Worm (Caenorhabditis elegans) whole organism, L4 larva: ENCODE results near the gene K02E10.6.

Experiments used
- D1046.2 ChIP-seq: fragments of 200-800 bp; sonication (Bioruptor generic); IDR thresholded peaks from 2 replicates; pipeline ENCODE4 v1.3.6; 2022; ENCODE audit warnings: missing genetic modification characterization, missing compliant biosample characterization
- F26F4.8 ChIP-seq: fragments of 200-800 bp; sonication (Bioruptor generic); conservative IDR thresholded peaks from 2 replicates; pipeline ENCODE4 v1.3.6; 2022; ENCODE audit warnings: missing genetic modification characterization, missing compliant biosample characterization
- F37D6.2 ChIP-seq: sonication (generic microtip); optimal IDR thresholded peaks from 2 replicates; lab custom pipeline; 2016; ENCODE audit warnings: mild to moderate bottlenecking, missing genetic modification characterization, missing compliant biosample characterization
- F49E8.2 ChIP-seq: sonication (generic microtip); optimal IDR thresholded peaks from 2 replicates; lab custom pipeline; 2016; ENCODE audit warnings: missing compliant biosample characterization, mild to moderate bottlenecking, missing genetic modification characterization, borderline replicate concordance
- R02D3.7 ChIP-seq: fragments of 150-350 bp; sonication (generic microtip); optimal IDR thresholded peaks from 3 replicates; lab custom pipeline; 2014; ENCODE audit warnings: missing biosample characterization, missing genetic modification characterization
- ZK546.5 ChIP-seq, 2 experiments: sonication (generic microtip); optimal IDR thresholded peaks; 2 replicates each; lab custom pipeline; 2017; ENCODE audit warnings: missing biosample characterization in 2 of 2, missing genetic modification characterization in 2 of 2
- aha-1 ChIP-seq: fragments of 150-350 bp; peaks from one replicate; lab custom pipeline; 2014; ENCODE audit warnings: missing biosample characterization, missing genetic modification characterization
- aly-2 ChIP-seq: sonication (generic microtip); optimal IDR thresholded peaks from 2 replicates; lab custom pipeline; 2018; ENCODE audit warnings: missing biosample characterization, missing genetic modification characterization
- ama-1 ChIP-seq: fragments of 150-350 bp; optimal IDR thresholded peaks from 2 replicates; lab custom pipeline; 2014; ENCODE audit warnings: inconsistent platforms, mixed read lengths
- ceh-28 ChIP-seq: fragments of 150-350 bp; optimal IDR thresholded peaks from 2 replicates; lab custom pipeline; 2014; ENCODE audit warnings: missing biosample characterization, missing genetic modification reagents, missing genetic modification characterization
- ceh-32 ChIP-seq: sonication (generic microtip); optimal IDR thresholded peaks from 2 replicates; lab custom pipeline; 2016; ENCODE audit warnings: mild to moderate bottlenecking, missing genetic modification characterization, missing compliant biosample characterization; ENCODE audit not compliant: poor library complexity
- ceh-44 ChIP-seq: fragments of 200-800 bp; sonication (Bioruptor generic); IDR thresholded peaks from 2 replicates; pipeline ENCODE4 v1.3.6; 2022; ENCODE audit warnings: missing genetic modification reagents, missing genetic modification characterization, missing compliant biosample characterization
- ceh-62 ChIP-seq: sonication (generic microtip); optimal IDR thresholded peaks from 2 replicates; lab custom pipeline; 2017; ENCODE audit warnings: missing biosample characterization, missing genetic modification characterization
- dmd-6 ChIP-seq: fragments of 200-800 bp; sonication (Bioruptor generic); IDR thresholded peaks from 2 replicates; pipeline ENCODE4 v1.3.6; 2022; ENCODE audit warnings: missing genetic modification reagents, missing genetic modification characterization, missing compliant biosample characterization
- duxl-1 ChIP-seq: sonication (generic microtip); optimal IDR thresholded peaks from 2 replicates; lab custom pipeline; 2016; ENCODE audit warnings: mild to moderate bottlenecking, missing genetic modification characterization, moderate library complexity, missing compliant biosample characterization; ENCODE audit not compliant: poor library complexity
- dve-1 ChIP-seq: sonication (generic microtip); optimal IDR thresholded peaks from 2 replicates; lab custom pipeline; 2017; ENCODE audit warnings: antibody characterized with exemption, mild to moderate bottlenecking, missing genetic modification characterization, missing compliant biosample characterization; ENCODE audit not compliant: insufficient read depth
- hlh-30 ChIP-seq: sonication (generic microtip); optimal IDR thresholded peaks from 2 replicates; lab custom pipeline; 2017; ENCODE audit warnings: antibody characterized with exemption, mild to moderate bottlenecking, missing genetic modification characterization, missing compliant biosample characterization; ENCODE audit not compliant: insufficient read depth
- hmg-1.1 ChIP-seq: fragments of 200-800 bp; sonication (Bioruptor generic); IDR thresholded peaks from 2 replicates; pipeline ENCODE4 v1.3.6; 2022; ENCODE audit warnings: missing genetic modification reagents, missing genetic modification characterization, missing compliant biosample characterization
- lin-13 ChIP-seq: fragments of 150-350 bp; optimal IDR thresholded peaks from 2 replicates; lab custom pipeline; 2014; ENCODE audit warnings: missing biosample characterization, missing genetic modification reagents, missing genetic modification characterization
- lin-15B ChIP-seq: fragments of 150-350 bp; sonication (generic microtip); optimal IDR thresholded peaks from 3 replicates; lab custom pipeline; 2014; ENCODE audit warnings: missing biosample characterization, missing genetic modification characterization
- lin-39 ChIP-seq: fragments of 150-350 bp; optimal IDR thresholded peaks from 2 replicates; lab custom pipeline; 2014; ENCODE audit warnings: missing biosample characterization, missing genetic modification reagents, missing genetic modification characterization
- lir-3 ChIP-seq: sonication (generic microtip); optimal IDR thresholded peaks from 2 replicates; lab custom pipeline; 2016; ENCODE audit warnings: mild to moderate bottlenecking, missing genetic modification characterization, missing compliant biosample characterization
- mdl-1 ChIP-seq, 2 experiments: fragments of 150-350 bp in 1 of 2; sonication (generic microtip) in 1 of 2; optimal IDR thresholded peaks; 2 replicates each; lab custom pipeline; 2014 to 2017; ENCODE audit warnings: missing biosample characterization in 2 of 2, missing genetic modification characterization in 2 of 2
- mep-1 ChIP-seq: fragments of 150-350 bp; sonication (generic microtip); optimal IDR thresholded peaks from 3 replicates; lab custom pipeline; 2014; ENCODE audit warnings: missing biosample characterization, missing genetic modification characterization
- mes-2 ChIP-seq: sonication (generic microtip); optimal IDR thresholded peaks from 2 replicates; lab custom pipeline; 2016; ENCODE audit warnings: missing genotype, mild to moderate bottlenecking, missing genetic modification characterization, missing compliant biosample characterization; ENCODE audit not compliant: poor library complexity, severe bottlenecking
- mxl-3 ChIP-seq: fragments of 200-800 bp; sonication (Bioruptor generic); optimal IDR thresholded peaks from 2 replicates; lab custom pipeline; 2018; ENCODE audit warnings: mild to moderate bottlenecking, missing genetic modification characterization, missing compliant biosample characterization
- nhr-11 ChIP-seq: fragments of 150-350 bp; optimal IDR thresholded peaks from 2 replicates; lab custom pipeline; 2014; ENCODE audit warnings: missing biosample characterization, missing genetic modification characterization
- nhr-25 ChIP-seq: sonication (generic microtip); optimal IDR thresholded peaks from 2 replicates; lab custom pipeline; 2017; ENCODE audit warnings: missing genetic modification characterization, mild to moderate bottlenecking, missing compliant biosample characterization, antibody characterized with exemption, moderate library complexity, borderline replicate concordance; ENCODE audit not compliant: insufficient read depth
- nhr-28 ChIP-seq: fragments of 150-350 bp; optimal IDR thresholded peaks from 2 replicates; lab custom pipeline; 2014; ENCODE audit warnings: missing biosample characterization, missing genetic modification characterization
- nhr-41 ChIP-seq: fragments of 200-800 bp; sonication (Bioruptor generic); IDR thresholded peaks from 2 replicates; pipeline ENCODE4 v1.3.6; 2022; ENCODE audit warnings: missing genetic modification reagents, missing genetic modification characterization, missing compliant biosample characterization
- nhr-6 ChIP-seq: fragments of 150-350 bp; optimal IDR thresholded peaks from 2 replicates; lab custom pipeline; 2014; ENCODE audit warnings: missing biosample characterization, missing genetic modification characterization
- nhr-76 ChIP-seq: fragments of 150-350 bp; optimal IDR thresholded peaks from 2 replicates; lab custom pipeline; 2014; ENCODE audit warnings: missing biosample characterization, missing genetic modification characterization
- nhr-77 ChIP-seq: fragments of 150-350 bp; optimal IDR thresholded peaks from 2 replicates; lab custom pipeline; 2014; ENCODE audit warnings: missing biosample characterization, missing genetic modification characterization
- pha-4 ChIP-seq, 2 experiments: fragments of 150-350 bp in 1 of 2; fragments of 200-800 bp in 1 of 2; sonication (Bioruptor generic) in 1 of 2; IDR thresholded peaks in 1 of 2; optimal IDR thresholded peaks in 1 of 2; 2 replicates each; pipeline versions ENCODE4 v1.3.6 to Lab custom; 2014 to 2022; ENCODE audit warnings: missing genetic modification characterization in 2 of 2, missing genetic modification reagents in 2 of 2, missing biosample characterization in 1 of 2, missing compliant biosample characterization in 1 of 2
- pqm-1 ChIP-seq: sonication (generic microtip); optimal IDR thresholded peaks from 2 replicates; lab custom pipeline; 2017; ENCODE audit warnings: missing biosample characterization, missing genetic modification characterization
- snpc-1.2 ChIP-seq: fragments of 200-800 bp; sonication (Bioruptor generic); IDR thresholded peaks from 2 replicates; pipeline ENCODE4 v1.3.6; 2022; ENCODE audit warnings: missing genetic modification reagents, missing genetic modification characterization, missing compliant biosample characterization
- spr-1 ChIP-seq: sonication (generic microtip); optimal IDR thresholded peaks from 2 replicates; lab custom pipeline; 2016; ENCODE audit warnings: mild to moderate bottlenecking, missing genetic modification characterization, missing compliant biosample characterization
- spr-3 ChIP-seq: fragments of 200-800 bp; sonication (Bioruptor generic); optimal IDR thresholded peaks from 2 replicates; lab custom pipeline; 2018; ENCODE audit warnings: mild to moderate bottlenecking, missing genetic modification characterization, missing compliant biosample characterization
- tag-97 ChIP-seq: fragments of 200-800 bp; sonication (Bioruptor generic); IDR thresholded peaks from 2 replicates; pipeline ENCODE4 v1.3.6; 2022; ENCODE audit warnings: missing genetic modification characterization, missing compliant biosample characterization
- tra-1 ChIP-seq: fragments of 200-800 bp; sonication (Bioruptor generic); IDR thresholded peaks from 2 replicates; pipeline ENCODE4 v1.3.6; 2022; ENCODE audit warnings: missing genetic modification reagents, missing genetic modification characterization, missing compliant biosample characterization
- unc-62 ChIP-seq, 3 experiments: fragments of 150-350 bp in 1 of 3; sonication (generic microtip); optimal IDR thresholded peaks in 2 of 3; peaks in 1 of 3; 1 replicate in 1 of 3; 2 replicates in 2 of 3; lab custom pipeline; 2014 to 2017; ENCODE audit warnings: missing biosample characterization in 3 of 3, missing genetic modification characterization in 3 of 3, missing genetic modification reagents in 3 of 3, missing genotype in 1 of 3
- vab-7 ChIP-seq: fragments of 200-800 bp; sonication (Bioruptor generic); IDR thresholded peaks from 2 replicates; pipeline ENCODE4 v1.3.6; 2022; ENCODE audit warnings: missing genetic modification reagents, missing genetic modification characterization, missing compliant biosample characterization
- zag-1 ChIP-seq: fragments of 150-350 bp; optimal IDR thresholded peaks from 2 replicates; lab custom pipeline; 2014; ENCODE audit warnings: missing biosample characterization, missing genetic modification characterization
- zip-11 ChIP-seq: fragments of 200-800 bp; sonication (Bioruptor generic); IDR thresholded peaks from 2 replicates; pipeline ENCODE4 v1.3.6; 2022; ENCODE audit warnings: missing genetic modification characterization, missing compliant biosample characterization
- ztf-7 ChIP-seq: fragments of 150-350 bp; optimal IDR thresholded peaks from 2 replicates; lab custom pipeline; 2014; ENCODE audit warnings: missing biosample characterization, missing genetic modification characterization

K02E10.6 gene

ce11 chrX:2439728-2440127 lies 42.8 kb downstream of the K02E10.6 start (continued):
- TF ChIP-seq F26F4.8 (GFP tag; lab: Robert Waterston, UW), result no peak
- TF ChIP-seq ama-1 (lab: Kevin White, UChicago), result no peak
- peak; percentile 46 for TF ChIP-seq nhr-77 (tag; lab: Kevin White, UChicago)
- TF ChIP-seq lin-39 (tag; lab: Kevin White, UChicago), result no peak
- peak; percentile 67 for TF ChIP-seq pqm-1 (tag; lab: Kevin White, UChicago)
- peak; percentile 4 for TF ChIP-seq nhr-6
- TF ChIP-seq tag-97 (GFP tag; lab: Robert Waterston, UW), result no peak
- no peak for TF ChIP-seq R02D3.7
- no peak for TF ChIP-seq ztf-7
- no peak for TF ChIP-seq nhr-25 (tag; lab: Kevin White, UChicago)
- TF ChIP-seq ceh-32, result no peak
- TF ChIP-seq nhr-76 (tag; lab: Kevin White, UChicago), result no peak
- TF ChIP-seq mes-2 (tag; lab: Kevin White, UChicago), result no peak
- no peak for TF ChIP-seq nhr-41 (GFP tag; lab: Robert Waterston, UW)
- no peak for TF ChIP-seq ceh-28 (tag; lab: Kevin White, UChicago)
- no peak for TF ChIP-seq aha-1
- TF ChIP-seq dve-1 (tag; lab: Kevin White, UChicago), result no peak
- TF ChIP-seq tra-1 (GFP tag; lab: Robert Waterston, UW), result no peak
- no peak for TF ChIP-seq mxl-3 (GFP tag; lab: Kevin White, UChicago)
- no peak for TF ChIP-seq hmg-1.1 (GFP tag; lab: Robert Waterston, UW)
- no peak for TF ChIP-seq D1046.2 (GFP tag; lab: Robert Waterston, UW)
- no peak for TF ChIP-seq lir-3
- TF ChIP-seq spr-1 (tag; lab: Kevin White, UChicago), result no peak
- no peak for TF ChIP-seq lin-15B (tag; lab: Kevin White, UChicago)
- TF ChIP-seq pha-4 (GFP tag; IDR thresholded peaks at IDR 0.05; lab: Robert Waterston, UW), result no peak
- TF ChIP-seq pha-4 (tag; optimal IDR thresholded peaks at IDR 0.05; lab: Kevin White, UChicago), result no peak
- peak; percentile 59 for TF ChIP-seq dmd-6
- no peak for TF ChIP-seq snpc-1.2 (GFP tag; lab: Robert Waterston, UW)
- TF ChIP-seq F49E8.2 (tag; lab: Kevin White, UChicago), result no peak
- no peak for TF ChIP-seq lin-13
- TF ChIP-seq spr-3 (GFP tag; lab: Kevin White, UChicago), result no peak

- TF ChIP-seq zip-11 (GFP tag; lab: Robert Waterston, UW), result no peak
- peak; percentile 41 for TF ChIP-seq hlh-30 (tag; lab: Kevin White, UChicago)
- TF ChIP-seq ceh-62 (tag; lab: Kevin White, UChicago), result no peak
- TF ChIP-seq nhr-76 (tag; lab: Kevin White, UChicago), result no peak
- TF ChIP-seq, all 104 proteins: peak for 1
These were observed 43.3 kb downstream of the K02E10.6 start for ce11 chrX:2439309-2439708.

ce11 chrX:2438857-2439256 lies 43.7 kb downstream of the K02E10.6 start, which contains the start of gene gid-2:
Gene gid-2, minus strand, starts transcription at chrX:2438957.
- TF ChIP-seq nhr-11 (no peak), F37D6.2 (tag; lab: Kevin White, UChicago) (no peak), lin-15B (tag; lab: Kevin White, UChicago) (no peak), aly-2 (tag; lab: Kevin White, UChicago) (no peak), unc-62 (GFP tag; optimal IDR thresholded peaks at IDR 0.05 in 1 of 2; lab: Kevin White, UChicago) (no peak), unc-62 (tag; optimal IDR thresholded peaks at IDR 0.05; lab: Kevin White, UChicago) (no peak), duxl-1 (no peak), zag-1 (tag; lab: Kevin White, UChicago) (no peak), nhr-76 (tag; lab: Kevin White, UChicago) (no peak), ceh-44 (GFP tag; lab: Robert Waterston, UW) (no peak), spr-1 (tag; lab: Kevin White, UChicago) (no peak), mdl-1 (tag; optimal IDR thresholded peaks at IDR 0.05; lab: Kevin White, UChicago) (no peak), pha-4 (GFP tag; IDR thresholded peaks at IDR 0.05; lab: Robert Waterston, UW) (no peak), pha-4 (tag; optimal IDR thresholded peaks at IDR 0.05; lab: Kevin White, UChicago) (no peak), ZK546.5 (tag; optimal IDR thresholded peaks at IDR 0.05; lab: Kevin White, UChicago) (no peak), vab-7 (GFP tag; lab: Robert Waterston, UW) (no peak), pqm-1 (tag; lab: Kevin White, UChicago) (no peak), mep-1 (tag; lab: Kevin White, UChicago) (no peak), F49E8.2 (tag; lab: Kevin White, UChicago) (no peak), hlh-30 (tag; lab: Kevin White, UChicago) (no peak), nhr-28 (tag; lab: Kevin White, UChicago) (no peak)
